Fruit fly (Drosophila melanogaster): ENCODE data around the gene lush.

- TF ChIP-seq CG33017 (tag; optimal IDR thresholded peaks at IDR 0.05) (peak; percentile 98), toe (GFP tag; optimal IDR thresholded peaks at IDR 0.05) (peak; percentile 100)
Observed at dm6 chr3L:19612172-19612571, 6.3 kb upstream of the lush start, which contains the start of the genes Lon and PIG-F.
